Fruit fly (Drosophila melanogaster) whole organism, larva: ENCODE data around the gene Oseg2.

Source experiments
- noc ChIP-seq: fragments of 200-800 bp; sonication (Bioruptor generic); optimal IDR thresholded peaks from 3 replicates; lab custom pipeline; 2019; ENCODE audit warnings: missing biosample characterization, mild to moderate bottlenecking, missing genetic modification characterization, moderate library complexity

Gene Oseg2

DNA sequence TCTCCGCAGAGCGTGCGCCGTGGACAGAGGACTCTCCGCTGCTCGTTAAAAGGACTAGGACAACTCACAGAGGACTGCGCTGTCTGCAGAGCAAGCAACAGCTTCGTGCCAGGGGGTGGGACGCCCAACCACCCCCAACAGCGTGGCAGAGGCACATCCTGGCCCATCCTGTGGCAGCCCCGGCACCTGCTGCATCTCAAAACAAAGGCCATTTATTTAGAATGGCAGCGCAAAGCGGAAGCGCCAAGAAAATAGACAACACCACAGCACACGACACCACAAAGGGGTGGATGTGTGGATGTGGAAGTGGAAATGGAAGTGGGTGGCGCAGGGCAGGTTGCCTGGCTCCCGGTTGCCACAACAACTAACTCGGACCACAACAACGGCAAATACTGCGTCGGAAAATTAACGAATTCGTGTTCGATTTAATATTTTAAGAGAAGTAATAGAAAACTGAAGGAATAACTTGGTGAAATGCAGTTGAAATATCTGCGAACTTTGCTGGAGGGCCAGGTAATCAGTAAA, at the start of gene Oseg2:
Gene Oseg2 (plus strand): TSS at position 475 of the 525 bp plus-strand sequence.
- TF ChIP-seq noc (tag; lab: Kevin White, UChicago): no peak

DNA sequence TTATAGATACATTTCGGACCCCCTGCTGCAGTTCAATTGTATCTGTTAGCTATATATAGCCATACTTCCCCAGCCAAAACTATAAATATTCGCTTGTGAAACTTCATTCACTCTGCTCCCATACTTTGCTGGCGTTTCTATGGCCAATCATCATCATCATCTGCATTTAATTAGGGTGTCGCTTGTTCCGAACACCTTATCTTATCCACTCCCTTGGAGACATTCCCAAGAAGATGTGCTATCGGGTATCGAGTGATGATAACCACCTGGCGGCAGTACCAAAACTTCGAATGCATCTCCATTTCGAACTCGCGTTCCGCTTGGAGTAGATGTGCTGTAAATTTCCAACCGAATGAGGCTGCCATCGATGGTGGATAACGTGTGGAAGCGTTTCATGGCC, 43.8 kb upstream of the Oseg2 start, which contains the start of gene CG13810:
Gene CG13810 (plus strand): TSS at position 301 of the 400 bp plus-strand sequence.
- TF ChIP-seq noc (tag; lab: Kevin White, UChicago): no peak

DNA sequence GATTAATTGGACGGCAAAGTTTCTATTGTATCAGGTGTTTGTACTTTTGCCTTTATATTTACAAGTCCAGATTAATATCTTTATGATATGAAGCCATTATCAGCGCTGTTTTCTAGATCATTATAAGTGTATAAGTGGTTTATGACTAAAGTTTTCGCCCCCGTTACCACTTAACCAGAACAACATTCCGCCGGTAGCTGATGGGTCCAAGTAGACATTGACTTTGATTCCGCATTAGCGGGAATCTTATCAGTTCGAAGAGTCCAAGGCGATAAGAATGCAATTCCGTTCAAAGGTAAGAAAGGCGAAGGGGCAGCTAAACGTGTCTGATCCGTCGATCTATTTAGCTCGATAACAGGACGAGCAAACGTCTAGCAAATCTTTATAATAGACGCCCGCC, 37.9 kb upstream of the Oseg2 start:
- no peak for TF ChIP-seq noc (tag; lab: Kevin White, UChicago)

DNA sequence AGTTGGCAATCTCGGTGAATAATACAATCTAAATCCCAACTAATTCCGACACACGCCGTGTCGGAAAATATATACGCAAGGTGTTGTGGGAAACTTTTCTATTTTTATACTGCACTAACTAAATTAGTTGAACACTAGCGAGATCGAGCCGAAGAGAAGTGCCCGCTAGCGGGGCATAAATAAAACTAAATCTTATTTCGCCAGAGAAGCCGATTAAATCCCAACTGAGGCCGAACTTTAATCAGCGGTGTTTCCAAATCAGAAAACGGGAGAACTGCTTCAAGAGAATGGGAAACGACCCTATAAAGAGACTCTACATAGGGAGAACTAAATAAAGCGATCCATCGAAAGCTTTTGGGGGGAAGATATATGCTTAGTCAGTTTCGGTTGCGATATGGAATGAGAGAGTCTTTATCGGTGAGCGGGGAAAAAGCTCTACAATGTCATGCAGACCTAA, 37.4 kb upstream of the Oseg2 start, which contains the start of gene CG5707:
Gene CG5707 (minus strand): TSS at position 228 of the 457 bp plus-strand sequence.
- TF ChIP-seq noc (tag; lab: Kevin White, UChicago): peak; percentile 60

DNA sequence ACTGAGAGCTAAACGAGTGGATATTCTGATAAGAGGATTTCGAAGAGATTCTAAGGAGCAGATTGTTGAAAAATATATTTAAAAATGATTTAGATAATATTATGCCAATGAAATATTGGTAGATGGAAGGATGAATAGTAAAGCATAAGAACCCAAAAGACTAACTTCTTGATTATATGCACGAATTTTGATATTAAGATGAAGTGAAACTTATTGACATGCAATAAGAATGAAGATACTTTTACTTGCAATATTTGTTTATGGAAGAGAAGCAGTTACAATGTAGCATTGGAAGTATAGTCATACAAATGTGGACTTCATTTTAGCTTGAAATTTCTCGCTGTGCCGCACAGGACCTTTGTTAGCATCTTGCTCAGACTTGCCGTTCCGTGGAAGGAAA, 32.7 kb upstream of the Oseg2 start, which contains the start of gene CG8960:
Gene CG8960 (plus strand): TSS at position 301 of the 400 bp plus-strand sequence.
- no peak for TF ChIP-seq noc (tag; lab: Kevin White, UChicago)

DNA sequence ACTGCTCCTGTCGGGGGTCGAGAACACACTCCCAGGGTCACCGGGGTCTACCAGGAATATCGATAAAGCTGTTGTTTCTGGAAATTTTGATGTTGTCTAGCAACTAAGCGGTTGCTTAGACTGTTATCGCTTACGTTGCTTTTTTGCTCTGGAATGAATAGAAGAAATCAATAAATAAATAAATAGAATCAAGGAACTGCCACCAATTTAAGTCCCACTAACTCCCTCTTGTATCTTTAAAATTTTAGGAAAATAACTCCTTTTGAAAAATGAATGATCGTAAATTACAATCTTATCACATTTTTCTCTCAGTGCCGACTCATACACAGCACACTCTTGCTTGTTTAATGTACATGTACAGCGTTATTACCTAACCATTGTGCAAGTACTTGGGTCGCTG, 17.0 kb upstream of the Oseg2 start, which contains the start of gene CG15878:
Gene CG15878 (minus strand): TSS at position 101 of the 400 bp plus-strand sequence.
- TF ChIP-seq noc (tag; lab: Kevin White, UChicago): no peak

DNA sequence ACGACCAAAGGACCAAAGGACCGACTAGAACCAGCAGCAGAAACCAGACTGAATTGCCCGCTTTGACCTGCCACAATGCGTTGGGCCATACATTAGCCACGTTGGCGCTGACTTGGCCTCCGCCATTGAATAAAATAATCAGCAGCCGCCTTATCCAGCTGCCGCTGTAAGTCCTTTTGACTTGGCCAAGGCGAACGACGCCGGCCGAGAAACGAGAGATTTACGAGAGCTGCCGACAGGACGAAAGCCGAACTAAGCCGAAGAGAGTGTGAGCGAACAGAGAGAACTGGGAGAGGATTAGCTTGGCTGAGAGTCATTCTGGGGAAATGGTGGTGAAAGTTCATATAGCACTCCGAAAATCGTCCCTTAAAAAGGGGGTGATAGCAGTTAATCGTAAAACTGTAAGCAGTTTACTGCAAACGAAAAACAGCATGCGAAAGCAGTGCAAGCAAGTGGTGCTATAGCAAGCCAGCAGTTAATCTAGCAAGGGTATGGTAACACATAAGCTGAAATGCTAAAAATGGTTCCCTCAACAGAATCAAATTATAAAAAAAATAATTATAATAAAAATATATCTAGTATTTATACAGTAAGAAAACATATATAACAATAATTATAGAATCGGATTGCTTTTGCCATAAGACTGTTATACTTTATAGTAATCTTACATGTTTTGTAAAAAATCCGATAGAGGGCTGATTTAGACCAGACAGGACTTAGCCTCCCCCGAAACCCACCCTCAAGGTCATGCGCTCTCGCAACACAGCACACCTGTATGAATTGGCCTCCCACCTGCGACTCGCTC, 877 bp upstream of the Oseg2 start:
- TF ChIP-seq noc (tag; lab: Kevin White, UChicago): no peak

DNA sequence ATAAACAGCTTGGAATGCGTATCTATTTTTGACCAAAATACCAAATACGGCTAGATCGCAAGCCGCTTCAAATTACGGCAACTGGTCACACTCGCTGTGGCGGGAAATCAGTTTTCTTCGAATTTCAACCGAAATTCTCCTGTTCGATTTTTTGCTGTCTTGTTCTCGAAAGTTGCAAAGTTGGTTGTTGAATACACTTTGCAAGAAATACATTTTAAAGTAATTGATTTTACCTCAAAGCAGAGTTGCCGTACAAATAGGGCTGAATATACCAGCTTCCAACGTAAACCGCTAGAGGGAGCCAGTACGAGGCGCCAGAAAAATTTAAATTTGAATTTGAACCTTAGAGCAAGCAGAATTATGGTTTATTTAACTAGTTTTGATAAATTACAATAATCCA, 7.6 kb downstream of the Oseg2 start, which contains the start of gene CG9018:
Gene CG9018 (minus strand): TSS at position 43 of the 400 bp plus-strand sequence.
- no peak for TF ChIP-seq noc (tag; lab: Kevin White, UChicago)

DNA sequence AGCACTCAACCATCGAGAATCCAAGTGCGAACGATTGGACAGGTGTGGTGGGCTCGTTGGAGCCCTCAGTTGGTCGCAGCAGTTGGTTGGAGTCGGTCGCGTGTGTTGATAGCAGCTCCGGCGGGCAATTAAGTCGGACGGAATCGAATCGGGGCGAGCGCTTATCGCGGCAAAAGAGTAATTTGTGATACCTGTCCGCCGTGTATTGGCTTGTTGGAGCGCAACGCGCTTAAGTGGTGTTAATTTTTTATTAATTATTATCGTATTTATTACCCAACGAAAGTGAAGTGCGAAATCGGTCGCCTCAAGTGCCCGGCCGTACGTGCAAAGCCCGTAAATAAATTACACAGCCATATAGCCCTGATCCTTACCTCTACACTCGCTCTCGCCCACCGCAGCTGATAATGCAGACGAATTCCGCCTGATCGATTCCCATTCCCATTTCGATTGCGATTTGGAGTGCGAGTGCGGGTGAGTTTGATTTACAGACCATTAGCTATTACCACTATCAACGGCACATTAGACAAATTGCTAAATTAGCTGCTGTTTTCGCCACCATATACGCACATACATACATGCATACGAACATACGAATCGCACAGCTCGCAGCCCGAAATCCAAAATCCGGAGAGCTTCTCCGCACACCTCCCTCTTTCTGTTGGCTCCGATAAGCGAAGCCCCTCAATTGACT, 8.2 kb downstream of the Oseg2 start, which contains the start of gene ACXD:
Gene ACXD (plus strand): TSS at position 66 of the 691 bp plus-strand sequence.
- peak; percentile 87 for TF ChIP-seq noc (tag; lab: Kevin White, UChicago)

DNA sequence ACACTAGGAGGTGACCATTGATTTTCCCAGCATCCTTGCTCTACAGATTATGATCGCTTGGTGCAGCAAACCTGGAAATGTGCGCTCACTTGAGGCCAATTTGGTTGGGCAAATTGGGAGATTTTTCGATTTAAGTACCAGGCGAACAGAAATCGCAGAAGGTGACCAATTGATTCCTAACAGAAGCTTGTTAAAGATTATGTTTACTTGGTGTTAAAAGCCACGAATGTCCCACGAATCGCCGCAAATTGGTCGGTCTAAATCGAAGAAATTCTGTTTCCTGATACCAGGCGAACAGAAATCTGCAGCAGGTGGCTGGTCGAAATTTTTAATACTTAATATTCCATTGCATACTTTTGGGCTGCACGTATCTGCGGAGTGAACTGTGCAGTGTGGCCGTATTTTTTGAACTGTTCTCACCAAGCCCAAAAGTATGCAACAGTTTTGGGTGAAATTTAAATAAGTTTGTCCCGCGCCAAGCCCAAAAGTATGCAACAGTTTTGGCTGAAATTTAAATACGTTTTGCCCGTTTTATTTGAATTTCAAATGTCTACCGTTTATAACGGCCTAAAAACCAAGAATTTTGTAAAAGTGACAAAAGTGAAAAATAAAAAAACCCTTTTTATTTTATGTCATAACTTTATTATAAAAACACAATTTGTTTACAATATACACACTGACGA, 14.5 kb downstream of the Oseg2 start, which contains the start of gene CG32301:
Gene CG32301 (plus strand): TSS at position 633 of the 683 bp plus-strand sequence.
- TF ChIP-seq noc (tag; lab: Kevin White, UChicago): no peak

DNA sequence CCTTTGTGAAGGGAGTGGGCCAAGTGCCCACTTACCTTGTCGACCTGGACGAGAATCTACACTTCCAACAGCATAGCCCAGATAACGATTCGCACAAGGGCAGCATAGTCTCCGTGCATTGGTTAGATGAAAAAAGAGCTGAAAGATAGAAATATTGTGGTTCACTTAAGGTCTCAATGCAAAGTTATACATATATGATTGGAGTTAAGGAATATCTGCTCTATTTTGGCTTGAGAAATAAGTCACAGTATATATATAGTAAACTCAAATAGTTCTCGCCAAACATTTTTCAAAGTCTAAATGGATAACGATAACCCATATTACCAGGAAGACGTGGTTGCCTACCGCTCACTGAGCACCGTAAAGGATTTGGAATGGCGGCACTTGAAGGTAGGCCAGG, 18.9 kb downstream of the Oseg2 start, which contains the start of gene CG32305:
Gene CG32305 (plus strand): TSS at position 301 of the 400 bp plus-strand sequence.
- TF ChIP-seq noc (tag; lab: Kevin White, UChicago): no peak

DNA sequence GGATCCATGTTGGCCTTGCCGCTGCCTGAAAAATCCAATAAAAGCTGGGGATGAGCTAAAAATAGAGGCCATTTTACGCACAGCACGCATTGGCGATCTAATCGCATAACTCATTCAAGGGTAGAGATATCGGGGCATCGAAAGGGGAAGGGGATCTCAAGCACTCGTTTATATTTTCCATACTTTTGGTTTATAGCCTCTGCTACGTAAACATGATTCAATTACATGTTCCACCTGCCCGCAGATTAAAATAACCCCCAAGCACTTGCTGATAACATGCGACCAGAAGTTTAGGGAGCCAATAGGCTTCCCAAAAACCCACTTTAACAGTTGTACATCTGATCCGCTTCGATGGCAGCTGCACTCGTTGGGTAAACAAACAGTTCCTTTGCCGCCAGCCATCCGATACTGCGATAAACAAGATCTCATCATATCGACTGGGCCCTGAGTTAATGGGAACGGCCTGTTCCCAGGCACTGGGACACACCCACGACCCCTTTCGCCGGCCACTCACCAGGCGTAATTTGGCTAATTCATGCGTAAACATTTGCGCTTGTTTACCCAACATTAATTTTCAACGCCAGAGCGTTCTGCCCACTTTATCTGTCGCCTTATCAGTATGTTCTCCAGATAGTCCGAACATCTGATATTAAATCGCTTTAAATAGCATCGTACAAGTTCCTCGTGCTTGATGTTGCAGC, 24.7 kb downstream of the Oseg2 start:
- TF ChIP-seq noc (tag; lab: Kevin White, UChicago): peak; percentile 26

DNA sequence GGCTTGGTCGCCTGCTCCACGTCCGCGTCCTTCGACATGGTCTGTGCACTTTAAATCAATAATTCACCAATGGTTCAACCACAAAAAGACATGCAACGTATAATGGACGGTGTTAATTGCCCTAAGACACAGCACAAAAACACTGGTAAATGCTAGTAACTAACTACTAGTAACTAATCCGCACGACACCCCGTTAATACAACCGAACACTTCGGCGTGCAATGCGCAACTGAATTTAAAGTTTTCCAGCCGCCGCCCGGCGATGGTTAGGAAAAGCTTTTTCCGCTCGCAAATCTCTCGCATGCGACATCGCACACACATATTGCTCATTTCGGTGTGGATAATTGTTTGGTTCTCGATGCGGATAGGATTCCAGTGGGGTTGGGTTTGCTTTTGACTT, 26.3 kb downstream of the Oseg2 start:
- no peak for TF ChIP-seq noc (tag; lab: Kevin White, UChicago)

DNA sequence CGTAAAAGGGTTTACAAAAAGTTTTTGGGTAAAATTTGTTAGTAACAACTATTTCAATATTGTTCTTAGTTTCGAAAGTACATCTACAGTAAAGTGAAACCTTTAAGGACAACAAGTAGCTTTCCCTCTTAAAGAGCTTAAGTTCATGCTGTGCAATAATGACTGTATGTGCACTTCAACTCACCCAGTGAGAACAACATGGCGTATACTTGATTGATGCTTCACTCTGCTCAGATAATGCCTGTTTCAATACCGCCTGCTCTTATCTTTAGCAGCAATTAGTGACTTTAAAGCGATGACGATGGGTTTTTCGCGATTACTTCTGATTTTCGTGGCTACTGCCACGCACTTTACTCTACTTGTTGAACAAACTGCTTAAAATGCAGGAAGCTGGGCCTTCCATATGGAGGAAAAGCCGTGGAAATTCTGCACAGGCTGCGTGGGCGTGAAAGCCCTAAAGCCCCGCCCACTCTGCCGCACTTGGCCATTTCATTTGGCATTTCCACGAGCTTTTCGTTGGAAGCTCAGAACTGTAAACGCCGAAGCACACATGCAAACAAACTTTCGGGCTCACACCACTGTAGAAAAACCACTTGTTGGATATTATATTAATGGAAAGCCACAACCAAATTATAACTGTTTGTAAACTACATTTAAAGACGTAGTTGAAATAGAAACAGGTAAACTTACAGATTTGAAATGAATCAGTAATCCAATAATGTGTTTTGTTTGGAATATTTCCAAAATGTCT, 27.2 kb downstream of the Oseg2 start:
- TF ChIP-seq noc (tag; lab: Kevin White, UChicago): no peak
